Worm (Caenorhabditis elegans): ENCODE results near the gene fbxb-49.
"Not testable (repeated sequence)": the region's sequence is repeated elsewhere in the genome, so short reads cannot be mapped to it uniquely, and the experiment has no call there.

Gene fbxb-49

ce11 chrII:1538589-1538988, 29.7 kb upstream of the fbxb-49 start, which contains the start of gene fbxb-44:
fbxb-44 (plus strand) TSS chrII:1538889.
- TF ChIP-seq ztf-16 (tag; optimal IDR thresholded peaks at IDR 0.05) (no peak), eyg-1 (tag; optimal IDR thresholded peaks at IDR 0.05) (no peak), K09A11.1 (tag; optimal IDR thresholded peaks at IDR 0.05; ENCODE audit: insufficient read depth) (no peak), ceh-2 (tag; optimal IDR thresholded peaks at IDR 0.05) (no peak), pha-4 (tag; optimal IDR thresholded peaks at IDR 0.05) (no peak), F13H6.1 (tag; optimal IDR thresholded peaks at IDR 0.05) (no peak), hlh-15 (tag; optimal IDR thresholded peaks at IDR 0.05) (no peak), ceh-9 (tag; optimal IDR thresholded peaks at IDR 0.05) (no peak), nhr-232 (tag; optimal IDR thresholded peaks at IDR 0.05) (no peak), ceh-6 (GFP tag; optimal IDR thresholded peaks at IDR 0.05) (no peak)

- not testable (repeated sequence) for TF ChIP-seq pha-2 (tag; optimal IDR thresholded peaks at IDR 0.05); ceh-14 (tag; optimal IDR thresholded peaks at IDR 0.05); ceh-19 (GFP tag; optimal IDR thresholded peaks at IDR 0.05)
Observed at ce11 chrII:1540628-1541027, 27.7 kb upstream of the fbxb-49 start, which contains the start of gene poml-4. poml-4 (plus strand) TSS chrII:1540928.

ce11 chrII:1543182-1543581, 25.1 kb upstream of the fbxb-49 start, which contains the start of gene K05F6.4:
K05F6.4 (plus strand) TSS chrII:1543482.
- not testable (repeated sequence) for TF ChIP-seq che-1, rnt-1, ets-4 (tag; optimal IDR thresholded peaks at IDR 0.05)

ce11 chrII:1545625-1546024, 22.7 kb upstream of the fbxb-49 start, which contains the start of gene K05F6.12:
K05F6.12 (plus strand) TSS chrII:1545925.
- TF ChIP-seq madf-2 (tag; optimal IDR thresholded peaks at IDR 0.05) (no peak), hlh-30 (tag; optimal IDR thresholded peaks at IDR 0.05; ENCODE audit: insufficient read depth) (no peak), ceh-14 (tag; optimal IDR thresholded peaks at IDR 0.05) (no peak), ceh-9 (tag; optimal IDR thresholded peaks at IDR 0.05) (no peak)

- no peak for TF ChIP-seq pag-3 (tag; optimal IDR thresholded peaks at IDR 0.05; ENCODE audit: borderline replicate concordance)
Observed at ce11 chrII:1550501-1550900, 17.8 kb upstream of the fbxb-49 start, which contains the start of the genes fbxb-52 and fbxb-51. fbxb-52 (minus strand) TSS chrII:1550601. fbxb-51 (plus strand) TSS chrII:1550712.

ce11 chrII:1556217-1556616, 12.1 kb upstream of the fbxb-49 start, which contains the start of the genes fbxb-54 and fbxb-50:
fbxb-54 (minus strand) TSS chrII:1556317.
fbxb-50 (plus strand) TSS chrII:1556443.
- not testable (repeated sequence) for TF ChIP-seq C08G9.2, elt-2, hlh-6 (tag; optimal IDR thresholded peaks at IDR 0.05)

ce11 chrII:1560839-1561238, 7.5 kb upstream of the fbxb-49 start:
- no peak for TF ChIP-seq Y22D7AL.16 (tag; optimal IDR thresholded peaks at IDR 0.05)
- TF ChIP-seq fkh-10 (GFP tag; optimal IDR thresholded peaks at IDR 0.05): no peak
- no peak for TF ChIP-seq ref-2 (tag; optimal IDR thresholded peaks at IDR 0.05)
- TF ChIP-seq elt-4 (tag; optimal IDR thresholded peaks at IDR 0.05): no peak
- no peak for TF ChIP-seq ceh-9 (tag; optimal IDR thresholded peaks at IDR 0.05)
- TF ChIP-seq elt-2 (tag; optimal IDR thresholded peaks at IDR 0.05): no peak
- TF ChIP-seq hlh-8 (tag; optimal IDR thresholded peaks at IDR 0.05): no peak
- TF ChIP-seq pha-2 (tag; optimal IDR thresholded peaks at IDR 0.05): no peak
- TF ChIP-seq ceh-2 (tag; optimal IDR thresholded peaks at IDR 0.05): no peak
- no peak for TF ChIP-seq nhr-11 (tag; optimal IDR thresholded peaks at IDR 0.05)
- no peak for TF ChIP-seq lim-6 (tag; optimal IDR thresholded peaks at IDR 0.05)
- TF ChIP-seq ceh-14 (tag; optimal IDR thresholded peaks at IDR 0.05): no peak
